Fruit fly (Drosophila melanogaster): ENCODE results near the gene slf.

The slf gene

dm6 chr2L:4807953-4808604, 6.4 kb upstream of the slf start:
- TF ChIP-seq EcR (GFP tag; optimal IDR thresholded peaks at IDR 0.05) (peak; percentile 63), CG13204 (GFP tag; optimal IDR thresholded peaks at IDR 0.05) (peak; percentile 67), CG17806 (tag; optimal IDR thresholded peaks at IDR 0.05) (no peak), Pif1B (GFP tag; optimal IDR thresholded peaks at IDR 0.05) (no peak)

DNA sequence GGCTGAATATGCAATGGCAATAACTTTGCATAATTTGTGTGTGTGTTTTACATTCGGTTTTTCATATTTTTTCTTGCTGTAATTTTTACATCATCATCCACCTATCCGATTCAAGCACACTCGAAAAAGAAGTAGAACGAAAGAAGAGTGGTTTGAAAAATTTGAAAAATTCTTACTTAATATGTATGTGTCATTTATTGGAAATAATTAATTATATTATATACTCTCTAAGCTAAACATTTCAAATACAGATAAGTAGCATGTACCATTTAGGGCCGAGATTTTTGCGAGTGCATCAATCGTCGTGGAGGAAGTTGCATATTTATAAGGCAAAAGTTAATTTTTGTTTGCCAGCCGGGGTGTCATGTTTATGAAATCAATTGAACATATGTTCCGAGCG, 4.4 kb upstream of the slf start:
- TF ChIP-seq CG8159 (tag; optimal IDR thresholded peaks at IDR 0.05) (peak; percentile 14), EcR (GFP tag; optimal IDR thresholded peaks at IDR 0.05) (no peak), CG34367 (tag; optimal IDR thresholded peaks at IDR 0.05) (no peak), CG14655 (GFP tag; optimal IDR thresholded peaks at IDR 0.05) (no peak), CG9948 (tag; optimal IDR thresholded peaks at IDR 0.05) (no peak), CG32121 (GFP tag; IDR thresholded peaks at IDR 0.05) (no peak), CG17806 (tag; optimal IDR thresholded peaks at IDR 0.05) (peak; percentile 3), fd96Ca (GFP tag; IDR thresholded peaks at IDR 0.05) (no peak)

dm6 chr2L:4800033-4800432, 1.7 kb downstream of the slf start:
- TF ChIP-seq CG32121 (GFP tag; IDR thresholded peaks at IDR 0.05): no peak
- TF ChIP-seq EcR (GFP tag; optimal IDR thresholded peaks at IDR 0.05): peak; percentile 95

dm6 chr2L:4798894-4799293, 2.8 kb downstream of the slf start:
- TF ChIP-seq Pif1A (GFP tag; optimal IDR thresholded peaks at IDR 0.05): no peak
- TF ChIP-seq fd96Ca (GFP tag; IDR thresholded peaks at IDR 0.05): no peak
- no peak for TF ChIP-seq D1 (tag; optimal IDR thresholded peaks at IDR 0.05)
- TF ChIP-seq Pif1B (GFP tag; optimal IDR thresholded peaks at IDR 0.05): no peak
- TF ChIP-seq CG17806 (tag; optimal IDR thresholded peaks at IDR 0.05): no peak
- no peak for TF ChIP-seq CG8301 (tag; optimal IDR thresholded peaks at IDR 0.05)

- TF ChIP-seq CG13204 (GFP tag; optimal IDR thresholded peaks at IDR 0.05) (no peak), Pif1B (GFP tag; optimal IDR thresholded peaks at IDR 0.05) (no peak), D1 (tag; optimal IDR thresholded peaks at IDR 0.05) (no peak), Pif1A (GFP tag; optimal IDR thresholded peaks at IDR 0.05) (peak; percentile 73), CG9948 (tag; optimal IDR thresholded peaks at IDR 0.05) (peak; percentile 12), gl (tag; optimal IDR thresholded peaks at IDR 0.05) (no peak), CG34367 (tag; optimal IDR thresholded peaks at IDR 0.05) (no peak), CG8301 (tag; optimal IDR thresholded peaks at IDR 0.05) (peak; percentile 88), fd96Ca (GFP tag; IDR thresholded peaks at IDR 0.05) (peak; percentile 89), Snoo (tag; optimal IDR thresholded peaks at IDR 0.05) (no peak), CG15710 (tag; optimal IDR thresholded peaks at IDR 0.05) (no peak), CG4496 (GFP tag; IDR thresholded peaks at IDR 0.05) (peak; percentile 81), CG17806 (tag; optimal IDR thresholded peaks at IDR 0.05) (peak; percentile 50), rn (GFP tag; IDR thresholded peaks at IDR 0.05) (peak; percentile 67), EcR (GFP tag; optimal IDR thresholded peaks at IDR 0.05) (no peak), CG32121 (GFP tag; IDR thresholded peaks at IDR 0.05) (peak; percentile 55), CG10348 (GFP tag; IDR thresholded peaks at IDR 0.05) (no peak), Ets98B (GFP tag; IDR thresholded peaks at IDR 0.05) (peak; percentile 87), CG12605 (GFP tag; IDR thresholded peaks at IDR 0.05) (no peak), CG8159 (tag; optimal IDR thresholded peaks at IDR 0.05) (peak; percentile 50), CG14655 (GFP tag; optimal IDR thresholded peaks at IDR 0.05) (peak; percentile 89)
Observed at dm6 chr2L:4797643-4798042, 4.1 kb downstream of the slf start.

dm6 chr2L:4794524-4794804, 7.3 kb downstream of the slf start, which contains the start of gene CG3294:
CG3294 (plus strand) TSS chr2L:4794549.
- TF ChIP-seq CG10348 (GFP tag; IDR thresholded peaks at IDR 0.05) (no peak), CG12605 (GFP tag; IDR thresholded peaks at IDR 0.05) (no peak), Snoo (tag; optimal IDR thresholded peaks at IDR 0.05) (no peak), rn (GFP tag; IDR thresholded peaks at IDR 0.05) (no peak), CG8159 (tag; optimal IDR thresholded peaks at IDR 0.05) (no peak)

- TF ChIP-seq gl (tag; optimal IDR thresholded peaks at IDR 0.05): no peak
- TF ChIP-seq CG8159 (tag; optimal IDR thresholded peaks at IDR 0.05): no peak
- no peak for TF ChIP-seq Pif1B (GFP tag; optimal IDR thresholded peaks at IDR 0.05)
- TF ChIP-seq Ets98B (GFP tag; IDR thresholded peaks at IDR 0.05): no peak
- TF ChIP-seq CG34367 (tag; optimal IDR thresholded peaks at IDR 0.05): no peak
- TF ChIP-seq D1 (tag; optimal IDR thresholded peaks at IDR 0.05): no peak
- no peak for TF ChIP-seq Snoo (tag; optimal IDR thresholded peaks at IDR 0.05)
- TF ChIP-seq rn (GFP tag; IDR thresholded peaks at IDR 0.05): no peak
- no peak for TF ChIP-seq CG32121 (GFP tag; IDR thresholded peaks at IDR 0.05)
- no peak for TF ChIP-seq CG17806 (tag; optimal IDR thresholded peaks at IDR 0.05)
- TF ChIP-seq CG14655 (GFP tag; optimal IDR thresholded peaks at IDR 0.05): no peak
- TF ChIP-seq EcR (GFP tag; optimal IDR thresholded peaks at IDR 0.05): no peak
- no peak for TF ChIP-seq CG13204 (GFP tag; optimal IDR thresholded peaks at IDR 0.05)
- TF ChIP-seq CG9948 (tag; optimal IDR thresholded peaks at IDR 0.05): no peak
- no peak for TF ChIP-seq Pif1A (GFP tag; optimal IDR thresholded peaks at IDR 0.05)
- no peak; the same call in 1 of the 2 replicates for TF ChIP-seq CG12605 (GFP tag; IDR thresholded peaks at IDR 0.05)
- TF ChIP-seq CG4496 (GFP tag; IDR thresholded peaks at IDR 0.05): no peak
Observed at dm6 chr2L:4793780-4794523, 7.8 kb downstream of the slf start, which contains the start of gene fipi. fipi (minus strand) TSS chr2L:4794044.

Measured in whole organism, pupa.